Worm (Caenorhabditis elegans) whole organism, L1 larva: Measurements from ENCODE around the gene rpl-36.

ENCODE experiments used
- C16A3.4 ChIP-seq: fragments of 150-350 bp; optimal IDR thresholded peaks from 2 replicates; lab custom pipeline; 2014; ENCODE audit warnings: missing biosample characterization, missing genetic modification characterization
- Y116A8C.19 ChIP-seq: sonication (generic microtip); optimal IDR thresholded peaks from 2 replicates; lab custom pipeline; 2016; ENCODE audit warnings: missing compliant biosample characterization, missing genetic modification characterization, borderline replicate concordance
- aha-1 ChIP-seq: fragments of 150-350 bp; optimal IDR thresholded peaks from 2 replicates; lab custom pipeline; 2014; ENCODE audit warnings: missing biosample characterization, missing genetic modification characterization
- aly-2 ChIP-seq: fragments of 150-350 bp; optimal IDR thresholded peaks from 2 replicates; lab custom pipeline; 2014; ENCODE audit warnings: missing biosample characterization, missing genetic modification characterization
- blmp-1 ChIP-seq: fragments of 150-350 bp; optimal IDR thresholded peaks from 2 replicates; lab custom pipeline; 2014; ENCODE audit warnings: missing biosample characterization, missing genetic modification characterization
- ceh-63 ChIP-seq: fragments of 200-800 bp; sonication (Bioruptor generic); optimal IDR thresholded peaks from 2 replicates; lab custom pipeline; 2018; ENCODE audit warnings: mild to moderate bottlenecking, missing genetic modification characterization, missing compliant biosample characterization
- ceh-8 ChIP-seq: fragments of 200-800 bp; sonication (Bioruptor generic); optimal IDR thresholded peaks from 2 replicates; lab custom pipeline; 2018; ENCODE audit warnings: mild to moderate bottlenecking, missing genetic modification characterization, moderate library complexity, missing compliant biosample characterization
- dpl-1 ChIP-seq, 3 experiments: fragments of 150-350 bp in 2 of 3; sonication (generic microtip) in 1 of 3; optimal IDR thresholded peaks; 2 replicates each; lab custom pipeline; 2014 to 2017; ENCODE audit warnings: missing biosample characterization in 3 of 3, missing genetic modification characterization in 3 of 3, missing genetic modification reagents in 3 of 3
- efl-3 ChIP-seq: fragments of 200-800 bp; sonication (Bioruptor generic); optimal IDR thresholded peaks from 2 replicates; lab custom pipeline; 2018; ENCODE audit warnings: mild to moderate bottlenecking, missing genetic modification characterization, missing compliant biosample characterization
- egl-13 ChIP-seq: sonication (generic microtip); optimal IDR thresholded peaks from 2 replicates; lab custom pipeline; 2016; ENCODE audit warnings: missing genotype, missing genetic modification reagents, missing genetic modification characterization, missing compliant biosample characterization
- elt-3 ChIP-seq, 6 experiments: fragments of 150-350 bp in 1 of 6; sonication (generic microtip); optimal IDR thresholded peaks; 2 replicates each; lab custom pipeline; 2017 to 2018; ENCODE audit warnings: missing biosample characterization in 6 of 6, missing genetic modification characterization in 6 of 6, inconsistent platforms in 1 of 6
- fkh-10 ChIP-seq: sonication (generic microtip); optimal IDR thresholded peaks from 2 replicates; lab custom pipeline; 2017; ENCODE audit warnings: missing biosample characterization, missing genetic modification reagents, missing genetic modification characterization
- fkh-4 ChIP-seq: sonication (generic microtip); optimal IDR thresholded peaks from 2 replicates; lab custom pipeline; 2016; ENCODE audit warnings: missing compliant biosample characterization, missing genetic modification characterization, borderline replicate concordance
- fkh-8 ChIP-seq: sonication (generic microtip); optimal IDR thresholded peaks from 2 replicates; lab custom pipeline; 2016; ENCODE audit warnings: mild to moderate bottlenecking, missing genetic modification characterization, missing compliant biosample characterization
- fos-1 ChIP-seq: fragments of 150-350 bp; optimal IDR thresholded peaks from 2 replicates; lab custom pipeline; 2014; ENCODE audit warnings: missing biosample characterization, missing genetic modification characterization
- isw-1 ChIP-seq: fragments of 200-800 bp; sonication (Bioruptor generic); IDR thresholded peaks from 2 replicates; pipeline ENCODE4 v1.3.6; 2022; ENCODE audit warnings: missing genetic modification characterization, missing compliant biosample characterization
- jun-1 ChIP-seq: fragments of 150-350 bp; optimal IDR thresholded peaks from 2 replicates; lab custom pipeline; 2014; ENCODE audit warnings: missing biosample characterization, missing genetic modification reagents, missing genetic modification characterization
- lin-13 ChIP-seq: fragments of 150-350 bp; optimal IDR thresholded peaks from 2 replicates; lab custom pipeline; 2014; ENCODE audit warnings: missing biosample characterization, missing genetic modification reagents, missing genetic modification characterization
- lin-14 ChIP-seq: fragments of 200-800 bp; sonication (Bioruptor generic); optimal IDR thresholded peaks from 2 replicates; lab custom pipeline; 2018; ENCODE audit warnings: mild to moderate bottlenecking, missing genetic modification characterization, moderate library complexity, missing compliant biosample characterization
- lin-15B ChIP-seq: fragments of 150-350 bp; sonication (generic microtip); optimal IDR thresholded peaks from 3 replicates; lab custom pipeline; 2014; ENCODE audit warnings: missing biosample characterization, missing genetic modification characterization
- lin-39 ChIP-seq: fragments of 150-350 bp; optimal IDR thresholded peaks from 2 replicates; lab custom pipeline; 2014; ENCODE audit warnings: missing biosample characterization, missing genetic modification reagents, missing genetic modification characterization
- lir-3 ChIP-seq: sonication (generic microtip); optimal IDR thresholded peaks from 2 replicates; lab custom pipeline; 2016; ENCODE audit warnings: mild to moderate bottlenecking, missing genetic modification characterization, moderate library complexity, missing compliant biosample characterization; ENCODE audit not compliant: poor library complexity
- mab-9 ChIP-seq: fragments of 200-800 bp; sonication (Bioruptor generic); IDR thresholded peaks from 2 replicates; pipeline ENCODE4 v1.3.6; 2022; ENCODE audit warnings: missing genetic modification reagents, missing genetic modification characterization, missing compliant biosample characterization
- mdl-1 ChIP-seq, 2 experiments: fragments of 150-350 bp; optimal IDR thresholded peaks; 2 replicates each; lab custom pipeline; 2014 to 2017; ENCODE audit warnings: missing biosample characterization in 2 of 2, missing genetic modification characterization in 2 of 2, inconsistent platforms in 1 of 2
- mef-2 ChIP-seq: fragments of 150-350 bp; optimal IDR thresholded peaks from 2 replicates; lab custom pipeline; 2014; ENCODE audit warnings: missing biosample characterization, missing genetic modification characterization
- mep-1 ChIP-seq: fragments of 150-350 bp; optimal IDR thresholded peaks from 2 replicates; lab custom pipeline; 2014; ENCODE audit warnings: missing biosample characterization, missing genetic modification characterization
- nhr-11 ChIP-seq: fragments of 150-350 bp; optimal IDR thresholded peaks from 2 replicates; lab custom pipeline; 2014; ENCODE audit warnings: missing biosample characterization, missing genetic modification characterization
- nhr-19 ChIP-seq: fragments of 200-800 bp; sonication (Bioruptor generic); conservative IDR thresholded peaks from 2 replicates; pipeline ENCODE4 v1.3.6; 2022; ENCODE audit warnings: missing genetic modification characterization, missing compliant biosample characterization
- nhr-20 ChIP-seq: sonication (generic microtip); optimal IDR thresholded peaks from 2 replicates; lab custom pipeline; 2016; ENCODE audit warnings: mild to moderate bottlenecking, missing genetic modification characterization, missing compliant biosample characterization
- nhr-47 ChIP-seq: sonication (generic microtip); optimal IDR thresholded peaks from 2 replicates; lab custom pipeline; 2016; ENCODE audit warnings: mild to moderate bottlenecking, missing genetic modification characterization, moderate library complexity, missing compliant biosample characterization
- nhr-71 ChIP-seq: sonication (generic microtip); optimal IDR thresholded peaks from 2 replicates; lab custom pipeline; 2016; ENCODE audit warnings: mild to moderate bottlenecking, missing genetic modification characterization, moderate library complexity, missing compliant biosample characterization
- nhr-77 ChIP-seq: fragments of 150-350 bp; optimal IDR thresholded peaks from 2 replicates; lab custom pipeline; 2014; ENCODE audit warnings: missing biosample characterization, missing genetic modification characterization
- nhr-85 ChIP-seq: sonication (generic microtip); peaks from one replicate; lab custom pipeline; 2016; ENCODE audit warnings: missing genetic modification characterization, inconsistent platforms, missing compliant biosample characterization
- pag-3 ChIP-seq: sonication (generic microtip); optimal IDR thresholded peaks from 2 replicates; lab custom pipeline; 2017; ENCODE audit warnings: missing genetic modification characterization, mild to moderate bottlenecking, missing compliant biosample characterization, antibody characterized with exemption, borderline replicate concordance; ENCODE audit not compliant: insufficient read depth
- pax-3 ChIP-seq: fragments of 200-800 bp; sonication (Bioruptor generic); optimal IDR thresholded peaks from 2 replicates; lab custom pipeline; 2018; ENCODE audit warnings: mild to moderate bottlenecking, missing genetic modification characterization, moderate library complexity, missing compliant biosample characterization
- rnt-1 ChIP-seq: sonication (generic microtip); optimal IDR thresholded peaks from 2 replicates; lab custom pipeline; 2016; ENCODE audit warnings: mild to moderate bottlenecking, missing genetic modification characterization, moderate library complexity, missing compliant biosample characterization
- skn-1 ChIP-seq: fragments of 150-350 bp; optimal IDR thresholded peaks from 2 replicates; lab custom pipeline; 2014; ENCODE audit warnings: missing biosample characterization, missing genetic modification characterization
- snu-23 ChIP-seq: sonication (generic microtip); optimal IDR thresholded peaks from 2 replicates; lab custom pipeline; 2016; ENCODE audit warnings: missing genetic modification characterization, missing compliant biosample characterization
- sox-4 ChIP-seq: sonication (generic microtip); optimal IDR thresholded peaks from 2 replicates; lab custom pipeline; 2016; ENCODE audit warnings: missing genetic modification characterization, missing compliant biosample characterization
- sup-37 ChIP-seq: fragments of 200-800 bp; sonication (Bioruptor generic); optimal IDR thresholded peaks from 2 replicates; lab custom pipeline; 2018; ENCODE audit warnings: mild to moderate bottlenecking, missing genetic modification characterization, missing compliant biosample characterization
- swsn-7 ChIP-seq: sonication (generic microtip); optimal IDR thresholded peaks from 2 replicates; lab custom pipeline; 2016; ENCODE audit warnings: missing genetic modification characterization, missing compliant biosample characterization
- tbx-2 ChIP-seq: sonication (generic microtip); optimal IDR thresholded peaks from 2 replicates; lab custom pipeline; 2016; ENCODE audit warnings: missing genetic modification characterization, missing compliant biosample characterization
- unc-130 ChIP-seq: fragments of 150-350 bp; optimal IDR thresholded peaks from 2 replicates; lab custom pipeline; 2017; ENCODE audit warnings: missing biosample characterization, missing genetic modification characterization, inconsistent platforms
- unc-86 ChIP-seq: sonication (generic microtip); optimal IDR thresholded peaks from 2 replicates; lab custom pipeline; 2016; ENCODE audit warnings: missing genetic modification characterization, missing compliant biosample characterization
- unc-98 ChIP-seq: fragments of 200-800 bp; sonication (Bioruptor generic); IDR thresholded peaks from 2 replicates; pipeline ENCODE4 v1.3.6; 2022; ENCODE audit warnings: missing genetic modification characterization, missing compliant biosample characterization
- xbp-1 ChIP-seq: sonication (generic microtip); optimal IDR thresholded peaks from 2 replicates; lab custom pipeline; 2016; ENCODE audit warnings: missing genetic modification characterization, missing compliant biosample characterization
- zag-1 ChIP-seq: fragments of 150-350 bp; optimal IDR thresholded peaks from 2 replicates; lab custom pipeline; 2014; ENCODE audit warnings: missing biosample characterization, missing genetic modification characterization
- ztf-11 ChIP-seq, 2 experiments: sonication (generic microtip); optimal IDR thresholded peaks; 2 replicates each; lab custom pipeline; 2016 to 2017; ENCODE audit warnings: missing genetic modification characterization in 2 of 2, missing biosample characterization in 1 of 2, missing compliant biosample characterization in 1 of 2
- ztf-4 ChIP-seq: fragments of 150-350 bp; optimal IDR thresholded peaks from 2 replicates; lab custom pipeline; 2014; ENCODE audit warnings: missing biosample characterization, missing genetic modification characterization

Gene rpl-36

ce11 chrIII:7152569-7152968 is 27.5 kb upstream of the rpl-36 start (continued):
- TF ChIP-seq nhr-85 (tag; lab: Kevin White, UChicago) = no peak
- TF ChIP-seq nhr-71 (tag; lab: Kevin White, UChicago) = peak; percentile 23
- TF ChIP-seq blmp-1 (tag; lab: Kevin White, UChicago) = no peak
- no peak for TF ChIP-seq fkh-4
- TF ChIP-seq Y116A8C.19 (tag; lab: Kevin White, UChicago) = no peak
- no peak for TF ChIP-seq dpl-1 (GFP tag; optimal IDR thresholded peaks at IDR 0.05; lab: Kevin White, UChicago)
- TF ChIP-seq unc-98 (GFP tag; lab: Robert Waterston, UW) = no peak
- no peak for TF ChIP-seq mab-9
- TF ChIP-seq, all 84 proteins: peak for 7

- TF ChIP-seq nhr-11 (peak; percentile 74), rnt-1 (tag; lab: Kevin White, UChicago) (peak; percentile 80), efl-3 (GFP tag; lab: Kevin White, UChicago) (no peak), xbp-1 (tag; lab: Kevin White, UChicago) (peak; percentile 80), lin-13 (GFP tag; lab: Kevin White, UChicago) (peak; percentile 82), aha-1 (tag; lab: Kevin White, UChicago) (no peak), fkh-10 (GFP tag; lab: Kevin White, UChicago) (peak; percentile 61), mep-1 (tag; lab: Kevin White, UChicago) (peak; percentile 93), ztf-4 (tag; lab: Kevin White, UChicago) (peak; percentile 87), nhr-20 (tag; lab: Kevin White, UChicago) (peak; percentile 90), sox-4 (tag; lab: Kevin White, UChicago) (no peak), ceh-63 (GFP tag; lab: Kevin White, UChicago) (no peak), nhr-19 (GFP tag; lab: Robert Waterston, UW) (peak; percentile 86), fkh-8 (peak; percentile 46), egl-13 (tag; lab: Kevin White, UChicago) (peak; percentile 32), jun-1 (tag; lab: Kevin White, UChicago) (peak; percentile 68), C16A3.4 (tag; lab: Kevin White, UChicago) (peak; percentile 69), nhr-47 (tag; lab: Kevin White, UChicago) (peak; percentile 83), mef-2 (tag; lab: Kevin White, UChicago) (peak; percentile 65), snu-23 (GFP tag; lab: Kevin White, UChicago) (peak; percentile 94), fos-1 (tag; lab: Kevin White, UChicago) (peak; percentile 82), isw-1 (peak; percentile 70), swsn-7 (peak; percentile 89), ceh-8 (GFP tag; lab: Kevin White, UChicago) (peak; percentile 67), sup-37 (GFP tag; lab: Kevin White, UChicago) (no peak), lin-14 (GFP tag; lab: Kevin White, UChicago) (peak; percentile 97), pax-3 (tag; lab: Kevin White, UChicago) (no peak), nhr-71 (tag; lab: Kevin White, UChicago) (peak; percentile 96), unc-130 (tag; lab: Kevin White, UChicago) (no peak), mab-9 (no peak), nhr-77 (peak; percentile 71), unc-86 (peak; percentile 72), elt-3 (tag; optimal IDR thresholded peaks at IDR 0.05; lab: Kevin White, UChicago) (peak in 3 of 6 experiments; percentile 18 to 83 (median 78)), ztf-11 (tag; optimal IDR thresholded peaks at IDR 0.05; lab: Kevin White, UChicago) (no peak), tbx-2 (peak; percentile 84), lir-3 (tag; lab: Kevin White, UChicago) (peak; percentile 72), nhr-85 (tag; lab: Kevin White, UChicago) (peak; percentile 96), mdl-1 (tag; optimal IDR thresholded peaks at IDR 0.05; lab: Kevin White, UChicago) (peak in 1 of 2 experiments; percentile 79), blmp-1 (tag; lab: Kevin White, UChicago) (peak; percentile 69), fkh-4 (no peak), skn-1 (tag; lab: Kevin White, UChicago) (peak; percentile 56), lin-39 (no peak), lin-15B (tag; lab: Kevin White, UChicago) (no peak), pag-3 (tag; lab: Kevin White, UChicago) (peak; percentile 16), zag-1 (peak; percentile 39), Y116A8C.19 (tag; lab: Kevin White, UChicago) (no peak), aly-2 (tag; lab: Kevin White, UChicago) (peak; percentile 66)
These were observed 26.3 kb upstream of the rpl-36 start, which contains the start of gene ogt-1 for ce11 chrIII:7153747-7154238. ogt-1 (minus strand) TSS chrIII:7153797.
